Fruit fly (Drosophila melanogaster) whole organism, prepupa: ENCODE data around the gene Hmt4-20.
A peak's percentile ranks its signal among the peaks of the same experiment; 100 is the strongest.

Experiments used
- Blimp-1 ChIP-seq: fragments of 200-800 bp; sonication (Bioruptor generic); optimal IDR thresholded peaks from 3 replicates; lab custom pipeline; 2017; ENCODE audit warnings: missing biosample characterization, missing genetic modification characterization, mild to moderate bottlenecking, moderate library complexity, missing genetic modification reagents
- CG10631 ChIP-seq: fragments of 200-800 bp; sonication (Bioruptor generic); optimal IDR thresholded peaks from 2 replicates; lab custom pipeline; 2016; ENCODE audit warnings: missing biosample characterization, missing genetic modification characterization
- CG10669 ChIP-seq: fragments of 200-800 bp; sonication (Bioruptor generic); optimal IDR thresholded peaks from 3 replicates; lab custom pipeline; 2018; ENCODE audit warnings: missing biosample characterization, mild to moderate bottlenecking, missing genetic modification characterization, moderate library complexity
- CG11294 ChIP-seq: fragments of 200-800 bp; sonication (Bioruptor generic); IDR thresholded peaks from 2 replicates; pipeline ENCODE4 v1.3.6; 2022; ENCODE audit warnings: missing biosample characterization, missing genetic modification characterization
- CG11762 ChIP-seq: fragments of 200-800 bp; sonication (Bioruptor generic); optimal IDR thresholded peaks from 3 replicates; lab custom pipeline; 2016; ENCODE audit warnings: missing biosample characterization, missing genetic modification characterization; ENCODE audit not compliant: insufficient read depth
- CG11902 ChIP-seq: fragments of 200-800 bp; sonication (Bioruptor generic); optimal IDR thresholded peaks from 3 replicates; lab custom pipeline; 2016; ENCODE audit warnings: missing biosample characterization, missing genetic modification characterization
- CG15336 ChIP-seq: fragments of 200-800 bp; sonication (Bioruptor generic); IDR thresholded peaks from 2 replicates; pipeline ENCODE4 v1.3.6; 2022; ENCODE audit warnings: missing biosample characterization, missing genetic modification characterization
- CG1621 ChIP-seq: fragments of 200-800 bp; sonication (Bioruptor generic); optimal IDR thresholded peaks from 3 replicates; lab custom pipeline; 2018; ENCODE audit warnings: missing biosample characterization, mild to moderate bottlenecking, missing genetic modification characterization
- CG16779 ChIP-seq: fragments of 200-800 bp; sonication (Bioruptor generic); optimal IDR thresholded peaks from 3 replicates; lab custom pipeline; 2017; ENCODE audit warnings: missing biosample characterization, mild to moderate bottlenecking, missing genetic modification characterization
- CG3032 ChIP-seq: fragments of 200-800 bp; optimal IDR thresholded peaks from 2 replicates; lab custom pipeline; 2019; ENCODE audit warnings: missing biosample characterization, mild to moderate bottlenecking, missing genetic modification characterization, moderate library complexity
- CG31627 ChIP-seq: fragments of 200-800 bp; sonication (Bioruptor generic); optimal IDR thresholded peaks from 3 replicates; lab custom pipeline; 2016; ENCODE audit warnings: missing biosample characterization, missing genetic modification characterization
- CG32006 ChIP-seq: fragments of 200-800 bp; sonication (Bioruptor generic); optimal IDR thresholded peaks from 3 replicates; lab custom pipeline; 2017; ENCODE audit warnings: missing biosample characterization, mild to moderate bottlenecking, missing genetic modification characterization
- CG34406 ChIP-seq: fragments of 200-800 bp; sonication (Bioruptor generic); optimal IDR thresholded peaks from 3 replicates; lab custom pipeline; 2016; ENCODE audit warnings: missing biosample characterization, missing genetic modification characterization
- CG3919 ChIP-seq: fragments of 200-800 bp; sonication (Bioruptor generic); optimal IDR thresholded peaks from 3 replicates; lab custom pipeline; 2016; ENCODE audit warnings: missing biosample characterization, missing genetic modification characterization
- CG4318 ChIP-seq: fragments of 200-800 bp; sonication (Bioruptor generic); optimal IDR thresholded peaks from 3 replicates; lab custom pipeline; 2017; ENCODE audit warnings: missing biosample characterization, mild to moderate bottlenecking, missing genetic modification characterization
- CG6163 ChIP-seq: fragments of 200-800 bp; sonication (Bioruptor generic); IDR thresholded peaks from 3 replicates; pipeline ENCODE4 v1.3.6; 2022; ENCODE audit warnings: missing biosample characterization, missing genetic modification characterization
- CG6276 ChIP-seq: fragments of 200-800 bp; sonication (Bioruptor generic); optimal IDR thresholded peaks from 2 replicates; lab custom pipeline; 2017; ENCODE audit warnings: missing biosample characterization, mild to moderate bottlenecking, missing genetic modification characterization
- CG6792 ChIP-seq: fragments of 200-800 bp; sonication (Bioruptor generic); optimal IDR thresholded peaks from 3 replicates; lab custom pipeline; 2016; ENCODE audit warnings: missing biosample characterization, missing genetic modification characterization
- CG6808 ChIP-seq: fragments of 200-800 bp; sonication (Bioruptor generic); optimal IDR thresholded peaks from 3 replicates; lab custom pipeline; 2017; ENCODE audit warnings: missing biosample characterization, missing genetic modification characterization, mild to moderate bottlenecking, moderate library complexity, missing genetic modification reagents
- CG6854 ChIP-seq: fragments of 200-800 bp; sonication (Bioruptor generic); optimal IDR thresholded peaks from 2 replicates; lab custom pipeline; 2017; ENCODE audit warnings: missing biosample characterization, mild to moderate bottlenecking, missing genetic modification characterization
- CG7368 ChIP-seq: fragments of 200-800 bp; sonication (Bioruptor generic); optimal IDR thresholded peaks from 3 replicates; lab custom pipeline; 2016; ENCODE audit warnings: missing biosample characterization, missing genetic modification characterization
- CG8119 ChIP-seq: fragments of 200-800 bp; sonication (Bioruptor generic); IDR thresholded peaks from 3 replicates; pipeline ENCODE4 v1.3.6; 2022; ENCODE audit warnings: missing biosample characterization, missing genetic modification characterization
- CG8319 ChIP-seq: fragments of 200-800 bp; sonication (Bioruptor generic); optimal IDR thresholded peaks from 3 replicates; lab custom pipeline; 2016; ENCODE audit warnings: missing biosample characterization, missing genetic modification characterization
- CG8632 ChIP-seq: fragments of 200-800 bp; sonication (Bioruptor generic); optimal IDR thresholded peaks from 3 replicates; lab custom pipeline; 2016; ENCODE audit warnings: missing biosample characterization, missing genetic modification characterization
- Eip78C ChIP-seq: fragments of 200-800 bp; sonication (Bioruptor generic); peaks from one replicate; lab custom pipeline; 2016; ENCODE audit warnings: missing biosample characterization, missing genetic modification characterization
- Ets21C ChIP-seq: fragments of 200-800 bp; sonication (Bioruptor generic); optimal IDR thresholded peaks from 3 replicates; lab custom pipeline; 2016; ENCODE audit warnings: missing biosample characterization, missing genetic modification characterization
- Ets96B ChIP-seq: fragments of 200-800 bp; optimal IDR thresholded peaks from 2 replicates; lab custom pipeline; 2019; ENCODE audit warnings: missing biosample characterization, mild to moderate bottlenecking, missing genetic modification characterization, moderate library complexity
- Gug ChIP-seq: fragments of 200-800 bp; sonication (Bioruptor generic); IDR thresholded peaks from 2 replicates; pipeline ENCODE4 v1.3.6; 2022; ENCODE audit warnings: missing biosample characterization, missing genetic modification characterization
- Hr38 ChIP-seq: sonication (Bioruptor generic); optimal IDR thresholded peaks from 2 replicates; lab custom pipeline; 2016; ENCODE audit warnings: missing biosample characterization, missing genetic modification characterization
- Hr39 ChIP-seq: fragments of 200-800 bp; sonication (Bioruptor generic); optimal IDR thresholded peaks from 2 replicates; lab custom pipeline; 2016; ENCODE audit warnings: missing biosample characterization, missing genetic modification characterization
- Hr4 ChIP-seq: fragments of 200-800 bp; sonication (Bioruptor generic); optimal IDR thresholded peaks from 3 replicates; lab custom pipeline; 2016; ENCODE audit warnings: missing biosample characterization, missing genetic modification characterization
- Lpt ChIP-seq: fragments of 200-800 bp; sonication (Bioruptor generic); optimal IDR thresholded peaks from 3 replicates; lab custom pipeline; 2016; ENCODE audit warnings: missing biosample characterization, missing genetic modification characterization
- Met ChIP-seq: fragments of 200-800 bp; sonication (Bioruptor generic); optimal IDR thresholded peaks from 3 replicates; lab custom pipeline; 2016; ENCODE audit warnings: missing biosample characterization, missing genetic modification characterization
- OdsH ChIP-seq: fragments of 200-800 bp; sonication (Bioruptor generic); optimal IDR thresholded peaks from 3 replicates; lab custom pipeline; 2016; ENCODE audit warnings: missing biosample characterization, missing genetic modification characterization
- Smox ChIP-seq: fragments of 200-800 bp; sonication (Bioruptor generic); optimal IDR thresholded peaks from 3 replicates; lab custom pipeline; 2016; ENCODE audit warnings: missing biosample characterization, missing genetic modification characterization
- Sox102F ChIP-seq: fragments of 200-800 bp; sonication (Bioruptor generic); optimal IDR thresholded peaks from 2 replicates; lab custom pipeline; 2016; ENCODE audit warnings: missing biosample characterization, mild to moderate bottlenecking, missing genetic modification characterization
- Sox14 ChIP-seq: fragments of 200-800 bp; sonication (Bioruptor generic); optimal IDR thresholded peaks from 3 replicates; lab custom pipeline; 2016; ENCODE audit warnings: missing biosample characterization, missing genetic modification characterization
- Sox15 ChIP-seq: fragments of 200-800 bp; sonication (Bioruptor generic); optimal IDR thresholded peaks from 3 replicates; lab custom pipeline; 2016; ENCODE audit warnings: missing biosample characterization, missing genetic modification characterization
- achi ChIP-seq: fragments of 200-800 bp; sonication (Bioruptor generic); optimal IDR thresholded peaks from 3 replicates; lab custom pipeline; 2016; ENCODE audit warnings: missing biosample characterization, missing genetic modification characterization
- acj6 ChIP-seq: fragments of 200-800 bp; sonication (Bioruptor generic); optimal IDR thresholded peaks from 3 replicates; lab custom pipeline; 2016; ENCODE audit warnings: missing biosample characterization, missing genetic modification characterization
- cyc ChIP-seq: fragments of 200-800 bp; sonication (Bioruptor generic); optimal IDR thresholded peaks from 3 replicates; lab custom pipeline; 2016; ENCODE audit warnings: missing biosample characterization, missing genetic modification characterization
- dac ChIP-seq: fragments of 200-800 bp; sonication (Bioruptor generic); optimal IDR thresholded peaks from 2 replicates; lab custom pipeline; 2017; ENCODE audit warnings: missing biosample characterization, mild to moderate bottlenecking, missing genetic modification characterization
- dsx ChIP-seq: fragments of 200-800 bp; optimal IDR thresholded peaks from 3 replicates; lab custom pipeline; 2019; ENCODE audit warnings: missing biosample characterization, mild to moderate bottlenecking, missing genetic modification characterization, moderate library complexity; ENCODE audit not compliant: poor library complexity, severe bottlenecking
- eg ChIP-seq: fragments of 200-800 bp; sonication (Bioruptor generic); IDR thresholded peaks from 3 replicates; pipeline ENCODE4 v1.3.6; 2022; ENCODE audit warnings: missing biosample characterization, missing genetic modification characterization
- esn ChIP-seq: fragments of 200-800 bp; sonication (Bioruptor generic); optimal IDR thresholded peaks from 2 replicates; lab custom pipeline; 2016; ENCODE audit warnings: missing biosample characterization, mild to moderate bottlenecking, missing genetic modification characterization, moderate library complexity
- fd59A ChIP-seq: fragments of 200-800 bp; sonication (Bioruptor generic); optimal IDR thresholded peaks from 2 replicates; lab custom pipeline; 2017; ENCODE audit warnings: missing biosample characterization, mild to moderate bottlenecking, missing genetic modification characterization, missing genetic modification reagents
- fd85E ChIP-seq: fragments of 200-800 bp; sonication (Bioruptor generic); optimal IDR thresholded peaks from 3 replicates; lab custom pipeline; 2016; ENCODE audit warnings: missing biosample characterization, missing genetic modification characterization
- fkh ChIP-seq: fragments of 200-800 bp; sonication (Bioruptor generic); optimal IDR thresholded peaks from 3 replicates; lab custom pipeline; 2017; ENCODE audit warnings: missing biosample characterization, mild to moderate bottlenecking, missing genetic modification characterization, moderate library complexity
- lz ChIP-seq: fragments of 200-800 bp; sonication (Bioruptor generic); optimal IDR thresholded peaks from 3 replicates; lab custom pipeline; 2016; ENCODE audit warnings: missing biosample characterization, missing genetic modification characterization
- net ChIP-seq: fragments of 200-800 bp; sonication (Bioruptor generic); optimal IDR thresholded peaks from 3 replicates; lab custom pipeline; 2016; ENCODE audit warnings: missing biosample characterization, missing genetic modification characterization
- ss ChIP-seq, 2 experiments: fragments of 200-800 bp; sonication (Bioruptor generic); optimal IDR thresholded peaks; 2 replicates in 1 of 2; 3 replicates in 1 of 2; lab custom pipeline; 2017 to 2018; ENCODE audit warnings: mild to moderate bottlenecking in 2 of 2, missing biosample characterization in 2 of 2, missing genetic modification characterization in 2 of 2, moderate library complexity in 1 of 2
- svp ChIP-seq: fragments of 200-800 bp; sonication (Bioruptor generic); peaks from one replicate; lab custom pipeline; 2016; ENCODE audit warnings: missing biosample characterization, missing genetic modification characterization
- topi ChIP-seq: fragments of 200-800 bp; sonication (Bioruptor generic); optimal IDR thresholded peaks from 3 replicates; lab custom pipeline; 2016; ENCODE audit warnings: missing biosample characterization, missing genetic modification characterization
- vri ChIP-seq: fragments of 200-800 bp; sonication (Bioruptor generic); optimal IDR thresholded peaks from 3 replicates; lab custom pipeline; 2016; ENCODE audit warnings: missing biosample characterization, mild to moderate bottlenecking, missing genetic modification characterization

The Hmt4-20 gene

dm6 chrX:618583-618982 is 37.2 kb downstream of the Hmt4-20 start:
- no peak for TF ChIP-seq vri (GFP tag; lab: Kevin White, UChicago)
- no peak for TF ChIP-seq Lpt (GFP tag; lab: Kevin White, UChicago)
- TF ChIP-seq topi (GFP tag; lab: Kevin White, UChicago), result no peak
- TF ChIP-seq Gug (GFP tag; lab: Robert Waterston, UW), result no peak
- no peak for TF ChIP-seq CG6854 (GFP tag; lab: Kevin White, UChicago)
- TF ChIP-seq CG16779 (tag; lab: Kevin White, UChicago), result no peak
- no peak for TF ChIP-seq CG10631 (GFP tag; lab: Kevin White, UChicago)
- TF ChIP-seq esn, result no peak
- TF ChIP-seq OdsH, result no peak
- TF ChIP-seq fd85E, result no peak
- TF ChIP-seq CG8319 (GFP tag; lab: Kevin White, UChicago), result no peak
- TF ChIP-seq CG3032 (tag; lab: Kevin White, UChicago), result no peak
- TF ChIP-seq Eip78C (GFP tag; lab: Kevin White, UChicago), result peak; percentile 2
- TF ChIP-seq CG11902 (GFP tag; lab: Kevin White, UChicago), result no peak
- no peak for TF ChIP-seq CG8632 (GFP tag; lab: Kevin White, UChicago)
- no peak for TF ChIP-seq dsx (GFP tag; lab: Kevin White, UChicago)
- TF ChIP-seq Sox14 (GFP tag; lab: Kevin White, UChicago), result no peak
- TF ChIP-seq fkh (GFP tag; lab: Kevin White, UChicago), result no peak
- TF ChIP-seq Ets96B (tag; lab: Kevin White, UChicago), result no peak
- TF ChIP-seq dac (GFP tag; lab: Kevin White, UChicago), result no peak
- TF ChIP-seq Blimp-1 (GFP tag; lab: Kevin White, UChicago), result no peak
- TF ChIP-seq CG6808 (GFP tag; lab: Kevin White, UChicago), result no peak
- TF ChIP-seq CG6276 (GFP tag; lab: Kevin White, UChicago), result no peak
- TF ChIP-seq CG32006 (GFP tag; lab: Kevin White, UChicago), result peak; percentile 59
- peak; percentile 5 for TF ChIP-seq Hr39 (GFP tag; lab: Kevin White, UChicago)
- TF ChIP-seq Smox, result no peak
- no peak for TF ChIP-seq Hr38 (GFP tag; lab: Kevin White, UChicago)
- TF ChIP-seq achi (GFP tag; lab: Kevin White, UChicago), result no peak
- TF ChIP-seq CG11762, result no peak
- no peak for TF ChIP-seq CG6792
- TF ChIP-seq Hr4 (GFP tag; lab: Kevin White, UChicago), result peak; percentile 10
- TF ChIP-seq Ets21C, result no peak
- TF ChIP-seq svp (GFP tag; lab: Kevin White, UChicago), result peak; percentile 74
- no peak for TF ChIP-seq Sox15 (GFP tag; lab: Kevin White, UChicago)
- TF ChIP-seq Met (GFP tag; lab: Kevin White, UChicago), result no peak
- no peak for TF ChIP-seq eg (GFP tag; lab: Robert Waterston, UW)
- no peak for TF ChIP-seq CG34406 (GFP tag; lab: Kevin White, UChicago)
- no peak for TF ChIP-seq CG11294
- TF ChIP-seq CG4318 (GFP tag; lab: Kevin White, UChicago), result no peak
- TF ChIP-seq CG3919 (GFP tag; lab: Kevin White, UChicago), result no peak
- TF ChIP-seq CG10669 (GFP tag; lab: Kevin White, UChicago), result no peak
- no peak for TF ChIP-seq net
- no peak for TF ChIP-seq acj6 (GFP tag; lab: Kevin White, UChicago)
- peak; percentile 21 for TF ChIP-seq lz (GFP tag; lab: Kevin White, UChicago)
- no peak for TF ChIP-seq Sox102F (GFP tag; lab: Kevin White, UChicago)
- no peak for TF ChIP-seq ss (GFP tag; optimal IDR thresholded peaks at IDR 0.05; lab: Kevin White, UChicago)
- no peak for TF ChIP-seq cyc (GFP tag; lab: Kevin White, UChicago)
- no peak for TF ChIP-seq CG1621
- TF ChIP-seq CG6163 (GFP tag; lab: Robert Waterston, UW), result no peak
- no peak for TF ChIP-seq CG7368 (GFP tag; lab: Kevin White, UChicago)
- TF ChIP-seq fd59A (GFP tag; lab: Kevin White, UChicago), result no peak
- no peak for TF ChIP-seq CG8119 (GFP tag; lab: Robert Waterston, UW)
- peak; percentile 2 for TF ChIP-seq CG31627
- TF ChIP-seq CG15336 (GFP tag; lab: Robert Waterston, UW), result peak; percentile 39; the same call in 1 of the 2 replicates
